Fruit fly (Drosophila melanogaster) whole organism, pupa: ENCODE measurements around the gene ZnT63C.

Experiments
- CG14655 ChIP-seq: fragments of 200-800 bp; sonication (Bioruptor generic); optimal IDR thresholded peaks from 3 replicates; lab custom pipeline; 2017; ENCODE audit warnings: mild to moderate bottlenecking, missing biosample characterization, missing genetic modification reagents, missing genetic modification characterization
- EcR ChIP-seq: fragments of 200-800 bp; sonication (Bioruptor generic); optimal IDR thresholded peaks from 3 replicates; lab custom pipeline; 2019; ENCODE audit warnings: missing biosample characterization, missing genetic modification characterization, mild to moderate bottlenecking, moderate library complexity, missing genetic modification reagents

DNA sequence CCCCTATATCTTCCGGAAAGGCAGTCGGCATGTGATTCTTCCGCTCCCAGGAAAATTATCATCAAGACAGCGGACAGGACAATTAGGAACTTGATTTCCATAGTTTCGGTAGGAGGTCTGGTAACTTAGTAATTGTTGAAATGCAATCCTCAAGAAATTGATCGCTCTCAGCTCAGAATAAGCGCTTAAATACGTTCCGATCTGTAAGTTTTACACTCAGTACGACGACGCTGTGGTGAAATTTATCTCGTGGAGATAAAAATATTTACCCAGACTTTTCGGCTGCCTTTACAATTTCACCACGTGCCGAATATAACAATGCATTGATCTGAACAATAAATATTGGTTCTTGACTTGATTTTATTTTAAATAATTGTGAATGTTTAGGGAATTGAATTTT lies 32.2 kb downstream of the ZnT63C start, which contains the start of gene Drsl1:
- no peak for TF ChIP-seq CG14655
- no peak for TF ChIP-seq EcR
